Worm (Caenorhabditis elegans): Measurements from ENCODE around the gene dhs-25.

DNA sequence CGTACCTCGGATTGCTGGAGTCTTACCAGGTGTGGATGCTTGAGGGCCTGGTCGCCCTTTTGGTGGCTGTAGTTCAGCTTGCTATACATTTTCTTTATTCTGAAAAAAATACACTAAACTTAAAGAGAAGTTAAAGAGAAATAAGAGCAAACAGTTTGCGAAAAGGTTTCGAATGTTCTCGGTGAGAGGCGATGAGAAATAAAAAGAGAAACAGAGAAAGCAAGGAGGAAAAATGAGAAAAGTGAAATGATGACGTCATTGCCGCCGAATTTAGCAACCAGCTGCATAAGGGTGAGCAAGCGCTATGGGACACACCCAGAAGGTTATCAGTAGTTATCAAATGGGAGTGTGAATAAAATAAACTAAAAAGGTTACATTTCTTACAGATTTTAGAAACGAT lies 32.6 kb upstream of the dhs-25 start, which contains the start of gene cebp-1:
- TF ChIP-seq elt-3 (tag; optimal IDR thresholded peaks at IDR 0.05) (no peak), unc-39 (tag; optimal IDR thresholded peaks at IDR 0.05) (no peak), elt-1 (tag; optimal IDR thresholded peaks at IDR 0.05; ENCODE audit: borderline replicate concordance, insufficient read depth) (no peak), unc-62 (GFP tag; optimal IDR thresholded peaks at IDR 0.05) (no peak), M03D4.4 (tag; optimal IDR thresholded peaks at IDR 0.05) (no peak), ztf-11 (tag; optimal IDR thresholded peaks at IDR 0.05) (no peak)
